Worm (Caenorhabditis elegans) whole organism, mixed stage, embryonic: ENCODE data around the gene far-3.
A peak's percentile ranks its signal among the peaks of the same experiment; 100 is the strongest.

Experiments
- M03D4.4 ChIP-seq: sonication (generic microtip); optimal IDR thresholded peaks from 2 replicates; lab custom pipeline; 2017; ENCODE audit warnings: mild to moderate bottlenecking, missing genetic modification characterization, missing compliant biosample characterization
- bed-3 ChIP-seq: fragments of 200-800 bp; sonication (Bioruptor generic); optimal IDR thresholded peaks from 3 replicates; lab custom pipeline; 2018; ENCODE audit warnings: mild to moderate bottlenecking, missing genetic modification characterization, moderate library complexity, missing compliant biosample characterization
- ceh-43 ChIP-seq: fragments of 200-800 bp; sonication (Bioruptor generic); optimal IDR thresholded peaks from 2 replicates; lab custom pipeline; 2018; ENCODE audit warnings: mild to moderate bottlenecking, missing genetic modification characterization, moderate library complexity, missing compliant biosample characterization
- ces-1 ChIP-seq: fragments of 150-350 bp; optimal IDR thresholded peaks from 2 replicates; lab custom pipeline; 2014; ENCODE audit warnings: missing biosample characterization, missing genetic modification reagents, missing genetic modification characterization
- cnd-1 ChIP-seq: fragments of 200-800 bp; sonication (Bioruptor generic); optimal IDR thresholded peaks from 2 replicates; lab custom pipeline; 2018; ENCODE audit warnings: mild to moderate bottlenecking, missing genetic modification characterization, missing compliant biosample characterization
- drap-1 ChIP-seq: fragments of 200-800 bp; sonication (Bioruptor generic); optimal IDR thresholded peaks from 3 replicates; lab custom pipeline; 2018; ENCODE audit warnings: mild to moderate bottlenecking, missing genetic modification characterization, missing compliant biosample characterization
- elt-3 ChIP-seq: fragments of 150-350 bp; optimal IDR thresholded peaks from 2 replicates; lab custom pipeline; 2014; ENCODE audit warnings: missing biosample characterization, missing genetic modification characterization
- flh-1 ChIP-seq: fragments of 200-800 bp; sonication (Bioruptor generic); optimal IDR thresholded peaks from 2 replicates; lab custom pipeline; 2018; ENCODE audit warnings: mild to moderate bottlenecking, missing genetic modification characterization, moderate library complexity, missing compliant biosample characterization
- ham-2 ChIP-seq: fragments of 200-800 bp; sonication (Bioruptor generic); optimal IDR thresholded peaks from 2 replicates; lab custom pipeline; 2018; ENCODE audit warnings: mild to moderate bottlenecking, missing genetic modification characterization, missing compliant biosample characterization
- hlh-1 ChIP-seq: fragments of 150-350 bp; optimal IDR thresholded peaks from 2 replicates; lab custom pipeline; 2014; ENCODE audit warnings: missing biosample characterization, missing genetic modification reagents, missing genetic modification characterization
- lin-13 ChIP-seq: fragments of 150-350 bp; optimal IDR thresholded peaks from 2 replicates; lab custom pipeline; 2014; ENCODE audit warnings: missing biosample characterization, missing genetic modification characterization
- lin-32 ChIP-seq: fragments of 200-800 bp; sonication (Bioruptor generic); optimal IDR thresholded peaks from 2 replicates; lab custom pipeline; 2018; ENCODE audit warnings: mild to moderate bottlenecking, missing genetic modification characterization, missing compliant biosample characterization
- mab-5 ChIP-seq: fragments of 150-350 bp; optimal IDR thresholded peaks from 2 replicates; lab custom pipeline; 2014; ENCODE audit warnings: missing biosample characterization, missing genetic modification characterization
- mls-2 ChIP-seq: sonication (generic microtip); optimal IDR thresholded peaks from 2 replicates; lab custom pipeline; 2016; ENCODE audit warnings: mild to moderate bottlenecking, missing genetic modification characterization, moderate library complexity, missing compliant biosample characterization
- nhr-2 ChIP-seq: fragments of 150-350 bp; optimal IDR thresholded peaks from 2 replicates; lab custom pipeline; 2014; ENCODE audit warnings: missing biosample characterization, missing genetic modification characterization
- nhr-237 ChIP-seq: fragments of 150-350 bp; optimal IDR thresholded peaks from 2 replicates; lab custom pipeline; 2014; ENCODE audit warnings: missing biosample characterization, missing genetic modification characterization
- sem-2 ChIP-seq: fragments of 200-800 bp; sonication (Bioruptor generic); optimal IDR thresholded peaks from 2 replicates; lab custom pipeline; 2018; ENCODE audit warnings: mild to moderate bottlenecking, missing genetic modification characterization, missing compliant biosample characterization
- snpc-4 ChIP-seq: fragments of 150-350 bp; optimal IDR thresholded peaks from 2 replicates; lab custom pipeline; 2014; ENCODE audit warnings: missing biosample characterization, missing genetic modification characterization
- sptf-1 ChIP-seq: sonication (generic microtip); optimal IDR thresholded peaks from 2 replicates; lab custom pipeline; 2017; ENCODE audit warnings: mild to moderate bottlenecking, missing genetic modification characterization, moderate library complexity, missing compliant biosample characterization
- tbx-8 ChIP-seq: fragments of 200-800 bp; sonication (Bioruptor generic); optimal IDR thresholded peaks from 2 replicates; lab custom pipeline; 2018; ENCODE audit warnings: mild to moderate bottlenecking, missing genetic modification characterization, moderate library complexity, missing compliant biosample characterization
- unc-120 ChIP-seq: sonication (generic microtip); optimal IDR thresholded peaks from 2 replicates; lab custom pipeline; 2017; ENCODE audit warnings: missing genetic modification characterization, missing compliant biosample characterization; ENCODE audit not compliant: poor library complexity, severe bottlenecking
- unc-39 ChIP-seq: fragments of 150-350 bp; optimal IDR thresholded peaks from 2 replicates; lab custom pipeline; 2014; ENCODE audit warnings: missing biosample characterization, missing genetic modification characterization
- zip-8 ChIP-seq: fragments of 150-350 bp; optimal IDR thresholded peaks from 2 replicates; lab custom pipeline; 2014; ENCODE audit warnings: missing biosample characterization, missing genetic modification characterization
- ztf-11 ChIP-seq: fragments of 150-350 bp; optimal IDR thresholded peaks from 2 replicates; lab custom pipeline; 2014; ENCODE audit warnings: missing biosample characterization, missing genetic modification characterization

far-3 gene

DNA sequence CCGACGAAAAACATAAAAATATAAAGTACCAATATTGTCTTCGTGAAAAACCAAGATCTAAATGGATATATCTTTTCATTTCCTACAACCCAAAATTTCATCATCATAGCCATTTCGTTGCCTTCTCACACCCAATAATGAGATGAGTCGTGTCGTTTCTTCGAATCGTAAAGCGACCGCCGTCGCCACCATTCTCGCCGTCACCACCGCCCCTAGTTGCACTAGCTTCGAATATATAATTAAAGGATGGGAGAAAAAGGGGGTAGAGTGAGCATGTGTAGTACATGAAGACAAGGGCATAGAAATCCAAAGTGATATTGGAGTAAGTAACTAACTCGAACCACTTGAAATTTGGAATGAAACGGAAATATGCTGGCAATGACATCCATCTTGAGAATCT lies 24.9 kb upstream of the far-3 start:
- TF ChIP-seq mab-5, result no peak
- TF ChIP-seq ces-1, result peak; percentile 91

DNA sequence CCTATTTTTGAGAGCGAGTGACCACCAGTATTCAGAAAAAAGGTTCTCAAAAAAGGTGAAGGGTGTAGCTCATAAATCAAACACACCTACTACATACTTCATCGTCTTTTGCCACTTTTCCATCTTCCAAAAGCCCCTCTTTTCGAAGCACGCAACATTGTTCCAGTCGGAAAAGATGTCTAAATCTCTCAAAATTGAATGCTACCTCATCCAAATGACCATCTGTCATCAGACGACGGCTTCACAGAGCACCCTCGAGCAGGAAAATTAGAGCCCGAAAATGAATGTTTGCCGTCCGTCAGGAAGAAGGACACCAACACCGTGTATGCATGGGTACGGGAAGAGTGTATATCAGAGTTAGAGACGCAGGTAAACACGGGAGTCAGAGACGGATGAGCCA lies 24.2 kb upstream of the far-3 start:
- TF ChIP-seq zip-8 (tag; lab: Kevin White, UChicago) (no peak), lin-32 (GFP tag; lab: Kevin White, UChicago) (peak; percentile 94), ham-2 (GFP tag; lab: Kevin White, UChicago) (no peak), cnd-1 (peak; percentile 89)

DNA sequence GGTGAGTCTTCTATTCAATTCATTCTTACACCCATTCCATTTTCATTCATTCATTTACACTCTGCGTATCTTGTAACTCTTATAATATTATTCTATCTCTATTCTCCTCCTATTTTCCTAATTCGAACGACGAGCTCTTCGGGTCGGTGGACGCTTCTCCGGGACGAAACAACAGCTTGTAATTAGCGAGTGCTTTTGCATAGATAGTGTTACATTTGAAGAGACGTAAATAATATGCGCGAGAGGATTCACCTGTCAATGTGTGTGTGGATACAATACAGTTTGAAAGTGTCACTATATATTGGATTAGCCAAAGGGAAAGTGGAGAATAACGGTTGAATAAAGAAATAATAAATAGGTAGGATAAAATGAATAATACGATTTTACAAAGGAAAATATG lies 23.3 kb upstream of the far-3 start:
- TF ChIP-seq sptf-1 (tag; lab: Kevin White, UChicago), result no peak
- TF ChIP-seq mls-2 (tag; lab: Kevin White, UChicago), result peak; percentile 16
- TF ChIP-seq cnd-1, result peak; percentile 40
- no peak for TF ChIP-seq sem-2 (GFP tag; lab: Kevin White, UChicago)
- peak; percentile 69 for TF ChIP-seq ces-1
- TF ChIP-seq snpc-4 (tag; lab: Kevin White, UChicago), result no peak
- peak; percentile 66 for TF ChIP-seq ham-2 (GFP tag; lab: Kevin White, UChicago)

ce11 chrV:13020014-13020413 lies 22.7 kb upstream of the far-3 start:
- TF ChIP-seq unc-120 (tag; lab: Kevin White, UChicago) (no peak), ztf-11 (tag; lab: Kevin White, UChicago) (no peak), ces-1 (peak; percentile 83)
- TF ChIP-seq, all 35 proteins: peak for 1

ce11 chrV:13018761-13019160 lies 21.4 kb upstream of the far-3 start, which contains the start of gene fmi-1:
fmi-1 (plus strand) TSS chrV:13019061.
- TF ChIP-seq unc-120 (tag; lab: Kevin White, UChicago) (no peak), sptf-1 (tag; lab: Kevin White, UChicago) (peak; percentile 21), ham-2 (GFP tag; lab: Kevin White, UChicago) (no peak), cnd-1 (peak; percentile 37), zip-8 (tag; lab: Kevin White, UChicago) (no peak)

DNA sequence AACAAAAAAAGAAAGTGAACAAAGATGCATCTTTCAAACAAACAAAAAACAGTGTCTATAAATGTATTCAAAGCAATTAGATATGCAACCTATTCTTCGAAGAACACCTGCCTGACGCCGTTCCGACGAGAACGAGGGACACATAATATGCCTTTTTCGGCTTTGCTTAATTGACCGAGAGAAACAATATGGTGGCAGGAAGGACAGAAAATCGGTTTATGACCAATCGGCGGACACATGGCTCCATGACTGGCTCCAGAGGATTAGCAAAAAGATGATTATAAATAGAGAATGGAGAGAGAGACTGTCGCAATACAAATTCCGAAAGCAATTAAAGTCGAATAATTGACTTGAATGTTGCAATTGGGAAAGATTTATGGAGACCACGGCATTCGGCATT lies 20.9 kb upstream of the far-3 start:
- TF ChIP-seq ham-2 (GFP tag; lab: Kevin White, UChicago), result no peak
- peak; percentile 47 for TF ChIP-seq lin-32 (GFP tag; lab: Kevin White, UChicago)
- TF ChIP-seq tbx-8 (GFP tag; lab: Kevin White, UChicago), result no peak
- peak; percentile 86 for TF ChIP-seq ces-1
- TF ChIP-seq sem-2 (GFP tag; lab: Kevin White, UChicago), result no peak
- TF ChIP-seq snpc-4 (tag; lab: Kevin White, UChicago), result no peak
- TF ChIP-seq lin-13, result no peak
- TF ChIP-seq drap-1 (GFP tag; lab: Kevin White, UChicago), result no peak
- TF ChIP-seq ceh-43 (GFP tag; lab: Kevin White, UChicago), result peak; percentile 36
- TF ChIP-seq hlh-1 (tag; lab: Kevin White, UChicago), result no peak
- no peak for TF ChIP-seq nhr-237 (tag; lab: Kevin White, UChicago)
- no peak for TF ChIP-seq unc-120 (tag; lab: Kevin White, UChicago)
- no peak for TF ChIP-seq flh-1
- TF ChIP-seq nhr-2 (tag; lab: Kevin White, UChicago), result peak; percentile 14
- no peak for TF ChIP-seq elt-3 (tag; lab: Kevin White, UChicago)
- TF ChIP-seq M03D4.4 (tag; lab: Kevin White, UChicago), result no peak
- TF ChIP-seq zip-8 (tag; lab: Kevin White, UChicago), result no peak

DNA sequence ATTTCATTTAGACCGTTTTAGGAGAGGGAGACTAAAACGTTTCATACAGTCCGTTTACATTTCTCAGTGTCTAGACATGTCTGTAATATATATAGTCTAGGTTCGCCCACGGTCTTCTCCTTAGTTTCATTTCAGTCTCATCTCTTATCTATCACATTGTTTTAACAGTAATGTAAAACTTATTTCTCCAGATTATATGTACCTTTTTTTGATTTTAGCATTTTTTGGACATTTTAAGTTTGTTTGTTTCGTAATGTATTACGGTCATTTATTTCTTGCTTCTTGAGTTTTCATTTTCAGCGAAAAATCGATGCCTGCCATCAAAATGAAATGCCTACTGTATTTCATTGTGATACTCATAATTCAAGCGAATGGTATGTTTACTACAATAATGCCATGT lies 16.5 kb upstream of the far-3 start, which contains the start of gene F15B9.6:
F15B9.6 (plus strand) TSS at position 301 of the 400 bp plus-strand sequence.
- no peak for TF ChIP-seq tbx-8 (GFP tag; lab: Kevin White, UChicago)
- TF ChIP-seq nhr-237 (tag; lab: Kevin White, UChicago), result no peak
- TF ChIP-seq unc-39 (tag; lab: Kevin White, UChicago), result no peak
- TF ChIP-seq nhr-2 (tag; lab: Kevin White, UChicago), result no peak
- no peak for TF ChIP-seq bed-3 (GFP tag; lab: Kevin White, UChicago)
- TF ChIP-seq hlh-1 (tag; lab: Kevin White, UChicago), result no peak
- TF ChIP-seq elt-3 (tag; lab: Kevin White, UChicago), result no peak
